Worm (Caenorhabditis elegans) whole organism, late embryonic: ENCODE results near the gene ctsa-1.1.

Experiments
- dve-1 ChIP-seq: sonication (generic microtip); optimal IDR thresholded peaks from 2 replicates; lab custom pipeline; 2017; ENCODE audit warnings: antibody characterized with exemption, mild to moderate bottlenecking, missing genetic modification characterization, missing compliant biosample characterization
- elt-2 ChIP-seq: sonication (generic microtip); optimal IDR thresholded peaks from 2 replicates; lab custom pipeline; 2016; ENCODE audit warnings: missing genetic modification reagents, missing genetic modification characterization, missing compliant biosample characterization
- eyg-1 ChIP-seq: sonication (generic microtip); optimal IDR thresholded peaks from 2 replicates; lab custom pipeline; 2016; ENCODE audit warnings: missing genotype, missing genetic modification characterization, missing compliant biosample characterization
- nfya-1 ChIP-seq: sonication (generic microtip); optimal IDR thresholded peaks from 2 replicates; lab custom pipeline; 2017; ENCODE audit warnings: missing genetic modification characterization, mild to moderate bottlenecking, missing compliant biosample characterization, antibody characterized with exemption, moderate library complexity
- nhr-11 ChIP-seq: fragments of 150-350 bp; optimal IDR thresholded peaks from 2 replicates; lab custom pipeline; 2014; ENCODE audit warnings: missing biosample characterization, missing genetic modification characterization
- odd-2 ChIP-seq: sonication (generic microtip); optimal IDR thresholded peaks from 2 replicates; lab custom pipeline; 2017; ENCODE audit warnings: antibody characterized with exemption, mild to moderate bottlenecking, missing genetic modification characterization, missing compliant biosample characterization
- pqm-1 ChIP-seq: sonication (generic microtip); optimal IDR thresholded peaks from 2 replicates; lab custom pipeline; 2016; ENCODE audit warnings: missing genetic modification characterization, missing compliant biosample characterization
- ref-2 ChIP-seq: sonication (generic microtip); optimal IDR thresholded peaks from 2 replicates; lab custom pipeline; 2016; ENCODE audit warnings: missing genetic modification characterization, missing compliant biosample characterization
- sox-2 ChIP-seq: fragments of 200-800 bp; sonication (Bioruptor generic); IDR thresholded peaks from 2 replicates; pipeline ENCODE4 v1.3.6; 2022; ENCODE audit warnings: missing genetic modification reagents, missing genetic modification characterization, missing compliant biosample characterization
- sox-4 ChIP-seq: sonication (generic microtip); optimal IDR thresholded peaks from 2 replicates; lab custom pipeline; 2017; ENCODE audit warnings: mild to moderate bottlenecking, missing genetic modification characterization, inconsistent platforms, missing compliant biosample characterization

DNA sequence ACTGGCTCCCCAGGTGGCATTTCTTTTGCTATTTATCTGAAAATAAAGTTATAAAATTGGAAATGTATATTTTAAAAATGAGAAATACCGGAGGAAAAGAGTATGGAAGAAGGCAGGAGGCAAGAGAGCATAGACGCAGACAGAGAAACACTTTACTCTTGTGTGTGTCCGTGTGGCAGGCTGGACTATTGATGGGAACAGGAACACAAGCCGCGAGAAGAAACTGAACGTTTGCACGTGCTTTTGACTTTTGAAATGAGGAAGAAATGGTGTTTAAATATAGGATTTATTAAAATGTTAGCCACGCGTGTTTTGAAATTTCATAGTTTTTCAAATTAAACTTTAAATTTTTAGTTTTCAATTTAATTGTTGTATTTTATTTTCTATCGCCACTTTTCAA is 11.3 kb upstream of the ctsa-1.1 start, which contains the start of gene F10G7.10:
- no peak for TF ChIP-seq nhr-11 (tag; lab: Kevin White, UChicago)
- no peak for TF ChIP-seq elt-2 (tag; lab: Kevin White, UChicago)
- TF ChIP-seq ref-2 (tag; lab: Kevin White, UChicago): no peak
- no peak for TF ChIP-seq nfya-1 (tag; lab: Kevin White, UChicago)
- TF ChIP-seq dve-1: no peak
- no peak for TF ChIP-seq odd-2 (tag; lab: Kevin White, UChicago)
- TF ChIP-seq sox-4 (tag; lab: Kevin White, UChicago): no peak
- TF ChIP-seq sox-2: no peak
- no peak for TF ChIP-seq pqm-1 (tag; lab: Kevin White, UChicago)
- TF ChIP-seq eyg-1: no peak
